Fruit fly (Drosophila melanogaster): ENCODE data around the gene CG4022.

CG4022 gene

dm6 chr3L:9442625-9443282 is 32.1 kb upstream of the CG4022 start, which contains the start of gene Srg3:
Gene Srg3 (plus strand): TSS chr3L:9443232.
- TF ChIP-seq pdm3 (GFP tag; optimal IDR thresholded peaks at IDR 0.05) = no peak
- no peak for TF ChIP-seq Hr39 (GFP tag; optimal IDR thresholded peaks at IDR 0.05)
- TF ChIP-seq fkh (GFP tag; optimal IDR thresholded peaks at IDR 0.05) = no peak
- TF ChIP-seq svp (GFP tag) = peak; percentile 68
- TF ChIP-seq Eip93F (GFP tag; optimal IDR thresholded peaks at IDR 0.05) = no peak
- TF ChIP-seq CG15336 (GFP tag; IDR thresholded peaks at IDR 0.05) = no peak
- TF ChIP-seq Eip75B (GFP tag; optimal IDR thresholded peaks at IDR 0.05) = no peak
- no peak for TF ChIP-seq CG10631 (GFP tag; optimal IDR thresholded peaks at IDR 0.05)
- no peak for TF ChIP-seq Smox (GFP tag; optimal IDR thresholded peaks at IDR 0.05)
- TF ChIP-seq CG3919 (GFP tag; optimal IDR thresholded peaks at IDR 0.05) = no peak
- no peak for TF ChIP-seq CG6854 (GFP tag; optimal IDR thresholded peaks at IDR 0.05)
- no peak for TF ChIP-seq eg (GFP tag; IDR thresholded peaks at IDR 0.05)
- no peak for TF ChIP-seq Hr4 (GFP tag; optimal IDR thresholded peaks at IDR 0.05)
- peak; percentile 26 for TF ChIP-seq CG32006 (GFP tag; optimal IDR thresholded peaks at IDR 0.05)
- no peak for TF ChIP-seq Ets21C (GFP tag; optimal IDR thresholded peaks at IDR 0.05)
- no peak for TF ChIP-seq spab (GFP tag; optimal IDR thresholded peaks at IDR 0.05)

DNA sequence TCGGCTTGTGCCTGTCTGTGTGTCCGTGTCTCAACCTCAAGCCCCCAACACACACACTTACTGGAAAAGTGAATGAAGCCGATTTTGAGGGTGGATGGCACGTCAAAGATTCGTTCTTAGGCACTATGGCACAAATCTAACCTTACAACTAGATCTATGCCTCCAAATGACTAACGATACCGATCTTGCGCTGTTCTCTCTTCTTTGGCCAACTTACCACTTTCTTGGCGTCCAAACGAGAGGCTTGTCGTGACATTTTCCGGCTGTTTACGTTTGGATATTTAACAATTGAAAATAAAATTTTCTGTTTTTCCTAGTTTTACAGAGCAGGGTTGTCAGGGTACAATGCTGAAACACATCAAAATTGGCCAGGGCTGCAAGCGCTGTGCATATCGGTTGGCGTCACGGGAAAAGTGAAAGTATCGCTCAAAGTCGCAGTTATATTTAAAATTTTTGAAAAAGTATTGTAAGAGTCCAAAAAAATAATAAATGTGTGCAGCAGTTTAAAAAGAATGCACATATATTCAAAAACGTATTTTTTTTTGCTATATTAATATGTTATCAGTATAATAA is 31.4 kb upstream of the CG4022 start, which contains the start of the genes Bet3 and Nf-YA:
Bet3 (minus strand) TSS at position 361 of the 573 bp plus-strand sequence.
Nf-YA (minus strand) TSS at position 361 of the 573 bp plus-strand sequence.
- TF ChIP-seq CG10669 (GFP tag; optimal IDR thresholded peaks at IDR 0.05) = no peak
- TF ChIP-seq Eip78C (GFP tag) = peak; percentile 30
- TF ChIP-seq CG9139 (GFP tag; optimal IDR thresholded peaks at IDR 0.05) = no peak
- TF ChIP-seq CG11902 (GFP tag; optimal IDR thresholded peaks at IDR 0.05) = no peak
- no peak for TF ChIP-seq CG34406 (GFP tag; optimal IDR thresholded peaks at IDR 0.05)
- peak; percentile 25 for TF ChIP-seq CG32006 (GFP tag; optimal IDR thresholded peaks at IDR 0.05)
- no peak for TF ChIP-seq Gug (GFP tag; IDR thresholded peaks at IDR 0.05)
- TF ChIP-seq Met (GFP tag; optimal IDR thresholded peaks at IDR 0.05) = peak; percentile 17
- no peak for TF ChIP-seq CG15336 (GFP tag; IDR thresholded peaks at IDR 0.05)
- TF ChIP-seq ss (GFP tag; optimal IDR thresholded peaks at IDR 0.05) = no peak
- no peak for TF ChIP-seq CG11294 (GFP tag; IDR thresholded peaks at IDR 0.05)
- TF ChIP-seq fd85E (GFP tag; optimal IDR thresholded peaks at IDR 0.05) = no peak
- no peak for TF ChIP-seq CG8119 (GFP tag; IDR thresholded peaks at IDR 0.05)
- TF ChIP-seq net (GFP tag; optimal IDR thresholded peaks at IDR 0.05) = no peak
- no peak for TF ChIP-seq fkh (GFP tag; optimal IDR thresholded peaks at IDR 0.05)
- peak; percentile 52 for TF ChIP-seq Hr39 (GFP tag; optimal IDR thresholded peaks at IDR 0.05)
- no peak for TF ChIP-seq CG16779 (tag; optimal IDR thresholded peaks at IDR 0.05)
- TF ChIP-seq svp (GFP tag) = peak; percentile 43
- peak; percentile 43 for TF ChIP-seq CG3032 (tag; optimal IDR thresholded peaks at IDR 0.05)
- no peak for TF ChIP-seq CG3919 (GFP tag; optimal IDR thresholded peaks at IDR 0.05)
- TF ChIP-seq CG8632 (GFP tag; optimal IDR thresholded peaks at IDR 0.05) = no peak
- no peak for TF ChIP-seq eg (GFP tag; IDR thresholded peaks at IDR 0.05)
- TF ChIP-seq Blimp-1 (GFP tag; optimal IDR thresholded peaks at IDR 0.05) = peak; percentile 99
- peak; percentile 39 for TF ChIP-seq cyc (GFP tag; optimal IDR thresholded peaks at IDR 0.05)
- TF ChIP-seq spab (GFP tag; optimal IDR thresholded peaks at IDR 0.05) = no peak
- no peak for TF ChIP-seq CG6854 (GFP tag; optimal IDR thresholded peaks at IDR 0.05)
- no peak for TF ChIP-seq salr (GFP tag; optimal IDR thresholded peaks at IDR 0.05)
- TF ChIP-seq CG7368 (GFP tag; optimal IDR thresholded peaks at IDR 0.05) = no peak
- TF ChIP-seq Sox15 (GFP tag; optimal IDR thresholded peaks at IDR 0.05) = no peak
- TF ChIP-seq Sox102F (GFP tag; optimal IDR thresholded peaks at IDR 0.05) = no peak
- no peak for TF ChIP-seq dsx (GFP tag; optimal IDR thresholded peaks at IDR 0.05; ENCODE audit: poor library complexity, severe bottlenecking)
- peak; percentile 13 for TF ChIP-seq CG10631 (GFP tag; optimal IDR thresholded peaks at IDR 0.05)
- TF ChIP-seq CG1621 (tag; optimal IDR thresholded peaks at IDR 0.05) = no peak
- TF ChIP-seq Eip93F (GFP tag; optimal IDR thresholded peaks at IDR 0.05) = no peak
- TF ChIP-seq esn (GFP tag; optimal IDR thresholded peaks at IDR 0.05) = peak; percentile 42
- TF ChIP-seq topi (GFP tag; optimal IDR thresholded peaks at IDR 0.05) = peak; percentile 32
- no peak for TF ChIP-seq CG6276 (GFP tag; optimal IDR thresholded peaks at IDR 0.05)
- peak; percentile 31 for TF ChIP-seq Ets21C (GFP tag; optimal IDR thresholded peaks at IDR 0.05)
- no peak for TF ChIP-seq Hr4 (GFP tag; optimal IDR thresholded peaks at IDR 0.05)
- TF ChIP-seq Smox (GFP tag; optimal IDR thresholded peaks at IDR 0.05) = no peak
- no peak for TF ChIP-seq CG8319 (GFP tag; optimal IDR thresholded peaks at IDR 0.05)
- TF ChIP-seq Ets96B (tag; optimal IDR thresholded peaks at IDR 0.05) = no peak
- no peak for TF ChIP-seq pdm3 (GFP tag; optimal IDR thresholded peaks at IDR 0.05)
- no peak for TF ChIP-seq fd59A (GFP tag; optimal IDR thresholded peaks at IDR 0.05)
- TF ChIP-seq OdsH (GFP tag; optimal IDR thresholded peaks at IDR 0.05) = peak; percentile 29
